ENCODE assay signal across 1 worm cellular context in the genomic region with DNA sequence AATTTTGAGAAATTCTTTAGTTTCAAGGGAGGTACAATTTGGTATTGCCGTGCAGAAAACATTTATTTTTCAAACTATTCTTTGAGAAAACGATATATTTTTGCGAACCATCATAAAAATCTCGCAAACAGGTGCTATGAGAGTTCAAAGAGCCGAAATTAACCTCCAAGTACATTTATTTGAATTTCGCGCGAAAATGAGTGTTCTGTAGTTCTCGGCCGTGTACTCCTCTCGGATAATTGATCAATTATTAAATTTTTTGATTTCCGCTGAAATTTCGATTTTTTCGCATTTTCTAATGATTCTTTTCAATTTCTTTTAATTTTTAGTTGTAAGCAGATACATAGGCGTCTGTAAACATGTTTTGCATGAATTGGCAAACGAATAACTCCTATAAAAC.
A peak's percentile ranks its signal among the peaks of the same experiment; 100 is the strongest.
TF ChIP-seq lines count a peak whose summit lies in the region.

No protein-coding gene starts in this region.

TF ChIP-seq in whole organism, L1 larva, 84 proteins besides CTCF, POLR2A, EP300 and RAD21 (continued from another document):
- TF ChIP-seq jun-1 (tag; optimal IDR thresholded peaks at IDR 0.05; lab: Kevin White, UChicago) (no peak), nhr-71 (tag; optimal IDR thresholded peaks at IDR 0.05; lab: Kevin White, UChicago) (peak; percentile 70), nhr-20 (tag; optimal IDR thresholded peaks at IDR 0.05; lab: Kevin White, UChicago) (peak; percentile 58), ets-5 (GFP tag; IDR thresholded peaks at IDR 0.05; lab: Robert Waterston, UW) (no peak), aly-2 (tag; optimal IDR thresholded peaks at IDR 0.05; lab: Kevin White, UChicago) (no peak), mef-2 (tag; optimal IDR thresholded peaks at IDR 0.05; lab: Kevin White, UChicago) (no peak), snpc-4 (tag; optimal IDR thresholded peaks at IDR 0.05; lab: Kevin White, UChicago) (no peak), sptf-1 (tag; optimal IDR thresholded peaks at IDR 0.05; lab: Kevin White, UChicago) (no peak), lir-3 (tag; optimal IDR thresholded peaks at IDR 0.05; lab: Kevin White, UChicago; ENCODE audit: poor library complexity) (peak; percentile 84), efl-1 (optimal IDR thresholded peaks at IDR 0.05; lab: Kevin White, UChicago) (peak; percentile 91 to 93), efl-1 (GFP tag; optimal IDR thresholded peaks at IDR 0.05 in 1 of 2; lab: Kevin White, UChicago) (peak; percentile 90 to 99), mdl-1 (tag; optimal IDR thresholded peaks at IDR 0.05; lab: Kevin White, UChicago) (no peak), ces-1 (GFP tag; optimal IDR thresholded peaks at IDR 0.05; lab: Kevin White, UChicago) (no peak), irx-1 (tag; optimal IDR thresholded peaks at IDR 0.05; lab: Kevin White, UChicago) (peak; percentile 72), aha-1 (tag; optimal IDR thresholded peaks at IDR 0.05; lab: Kevin White, UChicago) (no peak), zip-4 (GFP tag; optimal IDR thresholded peaks at IDR 0.05; lab: Kevin White, UChicago) (no peak), lin-13 (GFP tag; optimal IDR thresholded peaks at IDR 0.05; lab: Kevin White, UChicago) (no peak), pag-3 (tag; optimal IDR thresholded peaks at IDR 0.05; lab: Kevin White, UChicago; ENCODE audit: borderline replicate concordance, insufficient read depth) (no peak), skn-1 (tag; optimal IDR thresholded peaks at IDR 0.05; lab: Kevin White, UChicago) (peak; percentile 22), pqm-1 (tag; optimal IDR thresholded peaks at IDR 0.05; lab: Kevin White, UChicago) (no peak), rnt-1 (tag; optimal IDR thresholded peaks at IDR 0.05; lab: Kevin White, UChicago) (peak; percentile 91), grh-1 (GFP tag; IDR thresholded peaks at IDR 0.05; lab: Robert Waterston, UW) (peak; percentile 43; the same call in 1 of the 2 replicates), nhr-90 (tag; optimal IDR thresholded peaks at IDR 0.05; lab: Kevin White, UChicago; ENCODE audit: poor library complexity) (peak; percentile 70), isw-1 (GFP tag; IDR thresholded peaks at IDR 0.05; lab: Robert Waterston, UW) (no peak), nhr-28 (tag; optimal IDR thresholded peaks at IDR 0.05; lab: Kevin White, UChicago) (no peak), tlp-1 (tag; optimal IDR thresholded peaks at IDR 0.05; lab: Kevin White, UChicago) (no peak), egl-27 (tag; optimal IDR thresholded peaks at IDR 0.05; lab: Kevin White, UChicago) (no peak), sox-4 (tag; optimal IDR thresholded peaks at IDR 0.05; lab: Kevin White, UChicago) (peak; percentile 60), lin-39 (tag; optimal IDR thresholded peaks at IDR 0.05; lab: Kevin White, UChicago) (no peak)
